Worm (Caenorhabditis elegans): Measurements from ENCODE around the gene B0252.3.

- no peak for TF ChIP-seq lsy-2 (tag; optimal IDR thresholded peaks at IDR 0.05)
- TF ChIP-seq mep-1 (tag; optimal IDR thresholded peaks at IDR 0.05): no peak
- TF ChIP-seq pqm-1 (tag; optimal IDR thresholded peaks at IDR 0.05): no peak
Measured at ce11 chrII:6872493-6872892, 35.1 kb downstream of the B0252.3 start, which contains the start of gene C44B7.5.
